Worm (Caenorhabditis elegans) whole organism, young adult: ENCODE data around the gene wdr-37.

Experiments used
- B0261.1 ChIP-seq: sonication (generic microtip); optimal IDR thresholded peaks from 2 replicates; lab custom pipeline; 2016; ENCODE audit warnings: mild to moderate bottlenecking, missing genetic modification characterization, moderate library complexity, missing compliant biosample characterization
- D2030.7 ChIP-seq: fragments of 200-800 bp; sonication (Bioruptor generic); IDR thresholded peaks from 2 replicates; pipeline ENCODE4 v1.3.6; 2022; ENCODE audit warnings: missing genetic modification reagents, missing genetic modification characterization, missing compliant biosample characterization
- F52B5.7 ChIP-seq: sonication (generic microtip); optimal IDR thresholded peaks from 2 replicates; lab custom pipeline; 2016; ENCODE audit warnings: mild to moderate bottlenecking, missing genetic modification characterization, missing compliant biosample characterization
- F55B11.4 ChIP-seq: sonication (generic microtip); optimal IDR thresholded peaks from 2 replicates; lab custom pipeline; 2016; ENCODE audit warnings: missing compliant biosample characterization, missing genetic modification characterization, borderline replicate concordance; ENCODE audit not compliant: insufficient read depth
- Y53G8AR.9 ChIP-seq: fragments of 200-800 bp; sonication (Bioruptor generic); conservative IDR thresholded peaks from 2 replicates; pipeline ENCODE4 v1.3.6; 2022; ENCODE audit warnings: missing genetic modification reagents, missing genetic modification characterization, missing compliant biosample characterization
- ZK185.1 ChIP-seq: sonication (generic microtip); optimal IDR thresholded peaks from 2 replicates; lab custom pipeline; 2016; ENCODE audit warnings: mild to moderate bottlenecking, missing genetic modification characterization, missing compliant biosample characterization; ENCODE audit not compliant: poor library complexity, severe bottlenecking
- akir-1 ChIP-seq: fragments of 200-800 bp; sonication (Bioruptor generic); optimal IDR thresholded peaks from 2 replicates; lab custom pipeline; 2018; ENCODE audit warnings: mild to moderate bottlenecking, missing genetic modification characterization, moderate library complexity, missing compliant biosample characterization
- atf-7 ChIP-seq: sonication (generic microtip); optimal IDR thresholded peaks from 2 replicates; lab custom pipeline; 2017; ENCODE audit warnings: mild to moderate bottlenecking, missing genetic modification characterization, missing compliant biosample characterization
- athp-1 ChIP-seq: sonication (generic microtip); optimal IDR thresholded peaks from 2 replicates; lab custom pipeline; 2017; ENCODE audit warnings: mild to moderate bottlenecking, missing genetic modification characterization, missing compliant biosample characterization
- attf-6 ChIP-seq: fragments of 200-800 bp; sonication (Bioruptor generic); IDR thresholded peaks from 2 replicates; pipeline ENCODE4 v1.3.6; 2022; ENCODE audit warnings: missing genetic modification reagents, missing genetic modification characterization, missing compliant biosample characterization
- bed-2 ChIP-seq: fragments of 200-800 bp; sonication (Bioruptor generic); IDR thresholded peaks from 2 replicates; pipeline ENCODE4 v1.3.6; 2022; ENCODE audit warnings: missing genetic modification reagents, missing genetic modification characterization, missing compliant biosample characterization
- ceh-27 ChIP-seq: fragments of 200-800 bp; sonication (Bioruptor generic); optimal IDR thresholded peaks from 2 replicates; lab custom pipeline; 2018; ENCODE audit warnings: mild to moderate bottlenecking, missing genetic modification characterization, moderate library complexity, missing compliant biosample characterization
- ceh-58 ChIP-seq: fragments of 200-800 bp; sonication (Bioruptor generic); IDR thresholded peaks from 2 replicates; pipeline ENCODE4 v1.3.6; 2022; ENCODE audit warnings: missing genetic modification characterization, missing compliant biosample characterization
- egl-44 ChIP-seq: fragments of 200-800 bp; sonication (Bioruptor generic); IDR thresholded peaks from 2 replicates; pipeline ENCODE4 v1.3.6; 2022; ENCODE audit warnings: missing genetic modification reagents, missing genetic modification characterization, missing compliant biosample characterization
- him-1 ChIP-seq: sonication (generic microtip); optimal IDR thresholded peaks from 2 replicates; lab custom pipeline; 2016; ENCODE audit warnings: missing genotype, missing genetic modification reagents, missing genetic modification characterization, missing compliant biosample characterization
- hlh-12 ChIP-seq: sonication (generic microtip); optimal IDR thresholded peaks from 2 replicates; lab custom pipeline; 2016; ENCODE audit warnings: missing genetic modification characterization, missing compliant biosample characterization
- hlh-26 ChIP-seq: fragments of 200-800 bp; sonication (Bioruptor generic); conservative IDR thresholded peaks from 2 replicates; pipeline ENCODE4 v1.3.6; 2022; ENCODE audit warnings: missing genetic modification reagents, missing genetic modification characterization, missing compliant biosample characterization
- lag-1 ChIP-seq: fragments of 200-800 bp; sonication (Bioruptor generic); IDR thresholded peaks from 2 replicates; pipeline ENCODE4 v1.3.6; 2022; ENCODE audit warnings: missing genetic modification reagents, missing genetic modification characterization, missing compliant biosample characterization
- let-526 ChIP-seq: fragments of 200-800 bp; sonication (Bioruptor generic); IDR thresholded peaks from 2 replicates; pipeline ENCODE4 v1.3.6; 2022; ENCODE audit warnings: missing genetic modification reagents, missing genetic modification characterization, missing compliant biosample characterization
- lin-35 ChIP-seq, 3 experiments: fragments of 150-350 bp in 2 of 3; sonication (generic microtip) in 1 of 3; optimal IDR thresholded peaks; 2 replicates each; lab custom pipeline; 2014 to 2018; ENCODE audit warnings: missing biosample characterization in 3 of 3, missing genetic modification characterization in 3 of 3, missing genetic modification reagents in 3 of 3
- lin-54 ChIP-seq: fragments of 200-800 bp; sonication (Bioruptor generic); optimal IDR thresholded peaks from 2 replicates; lab custom pipeline; 2018; ENCODE audit warnings: mild to moderate bottlenecking, missing genetic modification characterization, missing compliant biosample characterization
- madf-10 ChIP-seq: sonication (generic microtip); optimal IDR thresholded peaks from 2 replicates; lab custom pipeline; 2016; ENCODE audit warnings: mild to moderate bottlenecking, missing genetic modification characterization, missing compliant biosample characterization
- mcd-1 ChIP-seq: fragments of 200-800 bp; sonication (Bioruptor generic); IDR thresholded peaks from 2 replicates; pipeline ENCODE4 v1.3.6; 2022; ENCODE audit warnings: missing genetic modification reagents, missing genetic modification characterization, missing compliant biosample characterization
- mel-28 ChIP-seq: sonication (generic microtip); optimal IDR thresholded peaks from 2 replicates; lab custom pipeline; 2016; ENCODE audit warnings: borderline replicate concordance, mild to moderate bottlenecking, missing genetic modification characterization, missing compliant biosample characterization
- mes-4 ChIP-seq: sonication (generic microtip); optimal IDR thresholded peaks from 2 replicates; lab custom pipeline; 2016; ENCODE audit warnings: missing genotype, missing genetic modification characterization, missing compliant biosample characterization
- nfya-2 ChIP-seq: fragments of 200-800 bp; sonication (Bioruptor generic); IDR thresholded peaks from 2 replicates; pipeline ENCODE4 v1.3.6; 2022; ENCODE audit warnings: missing genetic modification reagents, missing genetic modification characterization, missing compliant biosample characterization
- nfyb-1 ChIP-seq: fragments of 200-800 bp; sonication (Bioruptor generic); IDR thresholded peaks from 2 replicates; pipeline ENCODE4 v1.3.6; 2022; ENCODE audit warnings: missing genetic modification reagents, missing genetic modification characterization, missing compliant biosample characterization
- nhr-120 ChIP-seq: fragments of 200-800 bp; sonication (Bioruptor generic); IDR thresholded peaks from 2 replicates; pipeline ENCODE4 v1.3.6; 2022; ENCODE audit warnings: missing genetic modification characterization, missing compliant biosample characterization
- nhr-27 ChIP-seq: fragments of 200-800 bp; sonication (Bioruptor generic); optimal IDR thresholded peaks from 2 replicates; lab custom pipeline; 2018; ENCODE audit warnings: mild to moderate bottlenecking, missing genetic modification characterization, moderate library complexity, missing compliant biosample characterization
- nhr-90 ChIP-seq: sonication (generic microtip); optimal IDR thresholded peaks from 2 replicates; lab custom pipeline; 2016; ENCODE audit warnings: missing genotype, mild to moderate bottlenecking, missing genetic modification characterization, missing compliant biosample characterization
- repo-1 ChIP-seq: sonication (generic microtip); optimal IDR thresholded peaks from 2 replicates; lab custom pipeline; 2017; ENCODE audit warnings: mild to moderate bottlenecking, missing genetic modification characterization, missing compliant biosample characterization
- rpc-1 ChIP-seq, 2 experiments: fragments of 150-350 bp in 1 of 2; sonication (generic microtip) in 1 of 2; optimal IDR thresholded peaks; 2 replicates each; lab custom pipeline; 2014 to 2018; ENCODE audit warnings: missing biosample characterization in 1 of 2, missing genetic modification characterization in 1 of 2, missing genetic modification reagents in 1 of 2, missing genotype in 1 of 2
- snpc-1.1 ChIP-seq: sonication (generic microtip); optimal IDR thresholded peaks from 2 replicates; lab custom pipeline; 2017; ENCODE audit warnings: missing genetic modification characterization, mild to moderate bottlenecking, missing compliant biosample characterization, antibody characterized with exemption, moderate library complexity, missing genotype, missing genetic modification reagents; ENCODE audit not compliant: insufficient read depth
- snpc-1.3 ChIP-seq: sonication (generic microtip); optimal IDR thresholded peaks from 2 replicates; lab custom pipeline; 2017; ENCODE audit warnings: missing genetic modification characterization, mild to moderate bottlenecking, missing compliant biosample characterization, antibody characterized with exemption, moderate library complexity, missing genotype, missing genetic modification reagents; ENCODE audit not compliant: insufficient read depth
- snpc-3.4 ChIP-seq: sonication (generic microtip); optimal IDR thresholded peaks from 2 replicates; lab custom pipeline; 2017; ENCODE audit warnings: missing genetic modification characterization, mild to moderate bottlenecking, missing compliant biosample characterization, antibody characterized with exemption, moderate library complexity, missing genotype, missing genetic modification reagents
- snpc-4 ChIP-seq, 5 experiments: fragments of 150-350 bp in 1 of 5; sonication (generic microtip) in 4 of 5; optimal IDR thresholded peaks; 2 replicates each; lab custom pipeline; 2014 to 2018; ENCODE audit warnings: missing genetic modification characterization in 5 of 5, missing biosample characterization in 3 of 5, antibody characterized with exemption in 2 of 5, mild to moderate bottlenecking in 2 of 5, missing compliant biosample characterization in 2 of 5, missing genotype in 2 of 5, moderate library complexity in 2 of 5, missing genetic modification reagents in 1 of 5
- ztf-18 ChIP-seq: sonication (generic microtip); optimal IDR thresholded peaks from 2 replicates; lab custom pipeline; 2016; ENCODE audit warnings: missing genotype, mild to moderate bottlenecking, missing genetic modification characterization, missing compliant biosample characterization
- ztf-3 ChIP-seq: fragments of 200-800 bp; sonication (Bioruptor generic); optimal IDR thresholded peaks from 2 replicates; lab custom pipeline; 2018; ENCODE audit warnings: mild to moderate bottlenecking, missing genetic modification characterization, missing compliant biosample characterization

Gene wdr-37

ce11 chrIII:5634509-5634908 is 34.7 kb upstream of the wdr-37 start:
- TF ChIP-seq ZK185.1 (tag; lab: Kevin White, UChicago) (no peak), hlh-12 (no peak), snpc-1.3 (tag; lab: Kevin White, UChicago) (no peak), nhr-120 (GFP tag; lab: Robert Waterston, UW) (no peak), rpc-1 (optimal IDR thresholded peaks at IDR 0.05; lab: Kevin White, UChicago) (no peak), rpc-1 (tag; optimal IDR thresholded peaks at IDR 0.05; lab: Kevin White, UChicago) (no peak), F55B11.4 (tag; lab: Kevin White, UChicago) (no peak), lin-54 (no peak), atf-7 (tag; lab: Kevin White, UChicago) (no peak), ztf-18 (tag; lab: Kevin White, UChicago) (no peak), egl-44 (GFP tag; lab: Robert Waterston, UW) (no peak), repo-1 (tag; lab: Kevin White, UChicago) (no peak), nfya-2 (GFP tag; lab: Robert Waterston, UW) (no peak), ceh-58 (no peak), him-1 (no peak)

ce11 chrIII:5632426-5632976 is 32.6 kb upstream of the wdr-37 start:
- no peak for TF ChIP-seq let-526 (GFP tag; lab: Robert Waterston, UW)
- peak in 1 of 3 experiments; percentile 10 for TF ChIP-seq lin-35 (GFP tag; optimal IDR thresholded peaks at IDR 0.05; lab: Kevin White, UChicago)
- TF ChIP-seq ztf-3 (GFP tag; lab: Kevin White, UChicago): no peak
- TF ChIP-seq lag-1 (GFP tag; lab: Robert Waterston, UW): no peak
- TF ChIP-seq snpc-4 (GFP tag; optimal IDR thresholded peaks at IDR 0.05; lab: Kevin White, UChicago): peak; percentile 50
- peak; percentile 48 to 82 (median 80) for TF ChIP-seq snpc-4 (tag; optimal IDR thresholded peaks at IDR 0.05; lab: Kevin White, UChicago)
- no peak for TF ChIP-seq B0261.1
- TF ChIP-seq nfyb-1: 0 out of 2 replicates have a peak, but pooled peaks have one; percentile 35
- no peak for TF ChIP-seq snpc-3.4 (tag; lab: Kevin White, UChicago)
- TF ChIP-seq, all 124 proteins: peak for 3

- no peak for TF ChIP-seq ztf-18 (tag; lab: Kevin White, UChicago)
- TF ChIP-seq hlh-26: no peak
- TF ChIP-seq athp-1: no peak
- TF ChIP-seq nhr-27: no peak
- no peak for TF ChIP-seq akir-1 (GFP tag; lab: Kevin White, UChicago)
- TF ChIP-seq madf-10 (tag; lab: Kevin White, UChicago): no peak
- no peak for TF ChIP-seq mcd-1 (GFP tag; lab: Robert Waterston, UW)
- no peak for TF ChIP-seq mel-28 (tag; lab: Kevin White, UChicago)
- no peak for TF ChIP-seq ceh-27 (GFP tag; lab: Kevin White, UChicago)
- no peak for TF ChIP-seq F55B11.4 (tag; lab: Kevin White, UChicago)
- TF ChIP-seq nhr-90 (tag; lab: Kevin White, UChicago): no peak
- no peak for TF ChIP-seq bed-2 (GFP tag; lab: Robert Waterston, UW)
- TF ChIP-seq atf-7 (tag; lab: Kevin White, UChicago): no peak
- TF ChIP-seq Y53G8AR.9 (GFP tag; lab: Robert Waterston, UW): no peak
- TF ChIP-seq mes-4 (tag; lab: Kevin White, UChicago): no peak
- no peak for TF ChIP-seq him-1
- TF ChIP-seq D2030.7 (GFP tag; lab: Robert Waterston, UW): no peak
- no peak for TF ChIP-seq F52B5.7 (tag; lab: Kevin White, UChicago)
- TF ChIP-seq attf-6 (GFP tag; lab: Robert Waterston, UW): no peak
- TF ChIP-seq snpc-1.1 (tag; lab: Kevin White, UChicago): no peak
Measured at ce11 chrIII:5630350-5630749, 30.5 kb upstream of the wdr-37 start.
